Fruit fly (Drosophila melanogaster): ENCODE results near the gene bgm.

bgm gene

dm6 chr2L:14001887-14002286 lies 10.9 kb upstream of the bgm start:
- TF ChIP-seq scrt (GFP tag; optimal IDR thresholded peaks at IDR 0.05), result peak; percentile 53
- TF ChIP-seq corto (GFP tag; optimal IDR thresholded peaks at IDR 0.05), result no peak
- TF ChIP-seq CG11504 (tag; optimal IDR thresholded peaks at IDR 0.05), result peak; percentile 77
- 0 out of 4 replicates have a peak, but pooled peaks have one; percentile 13 for TF ChIP-seq chinmo (GFP tag; IDR thresholded peaks at IDR 0.05; ENCODE audit: partially characterized antibody)
- TF ChIP-seq amos (GFP tag; IDR thresholded peaks at IDR 0.05; ENCODE audit: partially characterized antibody), result no peak

dm6 chr2L:14007801-14008200 lies 5.0 kb upstream of the bgm start, which contains the start of gene CG42692:
TSS of gene CG42692 (plus strand) at chr2L:14008101.
- no peak for TF ChIP-seq CG12659 (GFP tag; optimal IDR thresholded peaks at IDR 0.05)
- TF ChIP-seq Ets65A (GFP tag), result peak; percentile 10
- TF ChIP-seq sens (GFP tag), result peak; percentile 7

dm6 chr2L:14010410-14010809 lies 2.4 kb upstream of the bgm start:
- TF ChIP-seq CG30431 (GFP tag; optimal IDR thresholded peaks at IDR 0.05), result no peak
- peak; percentile 32; the same call in 1 of the 3 replicates for TF ChIP-seq CG16813 (GFP tag; IDR thresholded peaks at IDR 0.05; ENCODE audit: partially characterized antibody)
- no peak for TF ChIP-seq Scr (GFP tag; IDR thresholded peaks at IDR 0.05; ENCODE audit: partially characterized antibody)
- TF ChIP-seq Bdp1 (GFP tag; optimal IDR thresholded peaks at IDR 0.05), result peak; percentile 87
- no peak for TF ChIP-seq aop (GFP tag; IDR thresholded peaks at IDR 0.05)

dm6 chr2L:14011591-14012303 lies 1.1 kb upstream of the bgm start:
- TF ChIP-seq CG7839 (tag; optimal IDR thresholded peaks at IDR 0.05) (peak; percentile 62), CG17385 (GFP tag; optimal IDR thresholded peaks at IDR 0.05) (peak; percentile 31), pnt (GFP tag; optimal IDR thresholded peaks at IDR 0.05) (no peak), bsh (GFP tag; optimal IDR thresholded peaks at IDR 0.05) (peak in 1 of 2 experiments; percentile 50), al (GFP tag; IDR thresholded peaks at IDR 0.05) (peak; percentile 39; the same call in 1 of the 2 replicates), CHES-1-like (GFP tag; optimal IDR thresholded peaks at IDR 0.05) (no peak), amos (GFP tag; IDR thresholded peaks at IDR 0.05; ENCODE audit: partially characterized antibody) (peak; percentile 52; the same call in 1 of the 2 replicates), row (GFP tag; IDR thresholded peaks at IDR 0.05) (peak; percentile 93), CG18599 (GFP tag; optimal IDR thresholded peaks at IDR 0.05) (peak; percentile 59), Atf6 (GFP tag; IDR thresholded peaks at IDR 0.05) (peak; percentile 75), CTCF (GFP tag; optimal IDR thresholded peaks at IDR 0.05) (peak; percentile 83), CG7987 (GFP tag; optimal IDR thresholded peaks at IDR 0.05) (peak; percentile 13), kah (GFP tag; optimal IDR thresholded peaks at IDR 0.05) (no peak), Dek (tag; optimal IDR thresholded peaks at IDR 0.05) (peak; percentile 53), Ada2b (GFP tag; IDR thresholded peaks at IDR 0.05) (peak; percentile 58), CG14050 (GFP tag; IDR thresholded peaks at IDR 0.05) (peak; percentile 25; the same call in 1 of the 3 replicates), CG5245 (GFP tag; optimal IDR thresholded peaks at IDR 0.05) (no peak), dpn (GFP tag; optimal IDR thresholded peaks at IDR 0.05) (peak; percentile 5 to 15), knrl (GFP tag; IDR thresholded peaks at IDR 0.05; ENCODE audit: partially characterized antibody) (peak; percentile 36; the same call in 1 of the 3 replicates), Dip2 (GFP tag; IDR thresholded peaks at IDR 0.05) (no peak), CG7271 (tag; optimal IDR thresholded peaks at IDR 0.05) (no peak), sob (GFP tag; IDR thresholded peaks at IDR 0.05) (peak; percentile 64), NC2β (GFP tag; optimal IDR thresholded peaks at IDR 0.05) (no peak), Fer2 (tag; optimal IDR thresholded peaks at IDR 0.05) (no peak), pan (optimal IDR thresholded peaks at IDR 0.05) (no peak), pan (GFP tag; optimal IDR thresholded peaks at IDR 0.05 in 1 of 2, IDR thresholded peaks at IDR 0.05 in 1 of 2) (no peak), esg (GFP tag; conservative IDR thresholded peaks at IDR 0.05) (no peak; the same call in 1 of the 2 replicates), Rx (GFP tag; IDR thresholded peaks at IDR 0.05) (0 out of 2 replicates have a peak, but pooled peaks have one; percentile 7), CG14710 (tag; optimal IDR thresholded peaks at IDR 0.05) (no peak), CG6854 (GFP tag; optimal IDR thresholded peaks at IDR 0.05) (peak; percentile 34), CG1233 (GFP tag; optimal IDR thresholded peaks at IDR 0.05) (peak; percentile 16), CG1602 (GFP tag; optimal IDR thresholded peaks at IDR 0.05) (no peak)

Data from whole organism, embryonic.